Fruit fly (Drosophila melanogaster): ENCODE data around the gene Tdrd3.

Tdrd3 gene

DNA sequence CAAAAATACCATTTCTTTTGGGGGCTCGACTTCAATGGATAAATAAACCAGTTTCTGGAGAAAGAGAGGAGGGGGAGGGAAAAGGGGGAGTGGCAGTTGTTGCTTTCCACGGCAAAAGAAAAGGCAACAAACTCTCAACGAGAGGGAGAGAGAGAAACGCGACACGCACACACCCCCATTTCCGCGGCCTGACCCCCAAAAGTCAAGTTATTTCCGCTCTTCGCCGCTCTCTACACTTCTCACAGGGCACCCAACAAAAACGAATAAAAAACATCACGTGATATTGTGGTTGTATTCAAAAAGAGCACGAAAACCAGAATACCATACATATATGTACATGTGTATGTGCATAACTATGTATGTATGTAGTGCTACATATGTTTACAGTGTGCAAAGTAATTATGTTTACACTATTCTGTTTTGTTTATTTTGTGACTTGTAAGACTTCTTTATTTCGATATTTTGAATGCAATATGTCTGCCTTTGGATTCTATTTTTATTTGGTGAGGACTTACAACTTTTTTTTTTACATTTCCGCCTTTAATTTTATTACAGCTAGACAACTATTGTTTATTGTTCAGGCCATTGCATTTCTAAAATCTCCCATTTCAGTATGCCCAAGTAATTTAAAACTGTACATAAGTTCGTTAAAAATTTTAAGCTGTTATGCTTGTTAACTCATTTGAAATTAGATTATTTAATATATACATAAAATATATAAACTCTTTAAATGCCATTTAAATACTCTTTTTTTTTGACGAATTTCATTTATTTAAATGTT, 5.3 kb upstream of the Tdrd3 start (continued):
- peak; percentile 54 for TF ChIP-seq vvl (GFP tag; IDR thresholded peaks at IDR 0.05)
- no peak for TF ChIP-seq CG17802 (tag; optimal IDR thresholded peaks at IDR 0.05)
- TF ChIP-seq CoRest (tag; optimal IDR thresholded peaks at IDR 0.05), result peak; percentile 87
- TF ChIP-seq CG10462 (GFP tag; optimal IDR thresholded peaks at IDR 0.05), result peak; percentile 21
- peak; percentile 51 for TF ChIP-seq luna (GFP tag; optimal IDR thresholded peaks at IDR 0.05)
- no peak for TF ChIP-seq ssp (GFP tag; IDR thresholded peaks at IDR 0.05)
- TF ChIP-seq HLH54F (GFP tag; optimal IDR thresholded peaks at IDR 0.05), result peak; percentile 25
- TF ChIP-seq CG11695 (GFP tag; IDR thresholded peaks at IDR 0.05), result 0 out of 3 replicates have a peak, but pooled peaks have one; percentile 39
- no peak for TF ChIP-seq dati (GFP tag; IDR thresholded peaks at IDR 0.05)
- peak; percentile 58 for TF ChIP-seq Hsf (GFP tag; optimal IDR thresholded peaks at IDR 0.05)
- TF ChIP-seq CG14667 (GFP tag; IDR thresholded peaks at IDR 0.05), result no peak
- peak; percentile 74 for TF ChIP-seq fd64A (GFP tag; optimal IDR thresholded peaks at IDR 0.05)
- peak; percentile 63 for TF ChIP-seq CG1603 (tag; optimal IDR thresholded peaks at IDR 0.05)
- peak in 1 of 2 experiments; percentile 54 for TF ChIP-seq insv (GFP tag; optimal IDR thresholded peaks at IDR 0.05)
- TF ChIP-seq ranshi (GFP tag; IDR thresholded peaks at IDR 0.05), result no peak
- TF ChIP-seq Xrp1 (GFP tag; IDR thresholded peaks at IDR 0.05), result peak; percentile 73
- peak; percentile 72 for TF ChIP-seq CG6683 (GFP tag; optimal IDR thresholded peaks at IDR 0.05)
- TF ChIP-seq Ada2b (GFP tag; IDR thresholded peaks at IDR 0.05), result peak; percentile 52
- no peak for TF ChIP-seq CG16813 (GFP tag; IDR thresholded peaks at IDR 0.05; ENCODE audit: partially characterized antibody)
- no peak for TF ChIP-seq ash1 (GFP tag; optimal IDR thresholded peaks at IDR 0.05)
- no peak for TF ChIP-seq Usf (GFP tag; optimal IDR thresholded peaks at IDR 0.05)
- peak; percentile 32 for TF ChIP-seq Fer3 (tag; optimal IDR thresholded peaks at IDR 0.05)
- peak; percentile 27 to 33 for TF ChIP-seq Pdp1 (GFP tag; optimal IDR thresholded peaks at IDR 0.05)
- peak; percentile 55; the same call in 1 of the 2 replicates for TF ChIP-seq CG10366 (GFP tag; IDR thresholded peaks at IDR 0.05)
- peak; percentile 73 for TF ChIP-seq CG10979 (tag; optimal IDR thresholded peaks at IDR 0.05)
- peak; percentile 16 for TF ChIP-seq ac (GFP tag; optimal IDR thresholded peaks at IDR 0.05)
- no peak for TF ChIP-seq CG17912 (GFP tag; optimal IDR thresholded peaks at IDR 0.05)
- TF ChIP-seq Ets97D (GFP tag; optimal IDR thresholded peaks at IDR 0.05), result peak; percentile 14
- TF ChIP-seq schlank (tag; optimal IDR thresholded peaks at IDR 0.05), result peak; percentile 8
- no peak for TF ChIP-seq repo (GFP tag; optimal IDR thresholded peaks at IDR 0.05)
- TF ChIP-seq ro (GFP tag; IDR thresholded peaks at IDR 0.05), result no peak
- no peak for TF ChIP-seq Gug (GFP tag; IDR thresholded peaks at IDR 0.05)
- peak; percentile 46; the same call in 1 of the 2 replicates for TF ChIP-seq lmd (GFP tag; IDR thresholded peaks at IDR 0.05)
- TF ChIP-seq CG32532 (GFP tag; IDR thresholded peaks at IDR 0.05), result peak; percentile 33; the same call in 1 of the 2 replicates
- peak; percentile 32 for TF ChIP-seq CG11247 (GFP tag; IDR thresholded peaks at IDR 0.05)
- no peak for TF ChIP-seq Ets65A (GFP tag)
- TF ChIP-seq phol (tag; optimal IDR thresholded peaks at IDR 0.05), result peak; percentile 81
- no peak for TF ChIP-seq Hmx (GFP tag; optimal IDR thresholded peaks at IDR 0.05)
- TF ChIP-seq CG6791 (GFP tag; IDR thresholded peaks at IDR 0.05; ENCODE audit: partially characterized antibody), result no peak
- peak; percentile 57 for TF ChIP-seq BtbVII (GFP tag; optimal IDR thresholded peaks at IDR 0.05)
- TF ChIP-seq ken (GFP tag; IDR thresholded peaks at IDR 0.05), result peak; percentile 52; the same call in 1 of the 3 replicates
- TF ChIP-seq HHEX (GFP tag; optimal IDR thresholded peaks at IDR 0.05), result peak; percentile 65
- TF ChIP-seq Lpt (GFP tag; optimal IDR thresholded peaks at IDR 0.05), result no peak
- no peak for TF ChIP-seq CG14860 (GFP tag; IDR thresholded peaks at IDR 0.05; ENCODE audit: partially characterized antibody)
- TF ChIP-seq Dbx (GFP tag; IDR thresholded peaks at IDR 0.05), result peak; percentile 37; the same call in 1 of the 3 replicates
- peak; percentile 22 for TF ChIP-seq pnt (GFP tag; optimal IDR thresholded peaks at IDR 0.05)
- TF ChIP-seq CG2129 (GFP tag; IDR thresholded peaks at IDR 0.05; ENCODE audit: partially characterized antibody), result no peak
- TF ChIP-seq scrt (GFP tag; optimal IDR thresholded peaks at IDR 0.05), result peak; percentile 97
- no peak for TF ChIP-seq jigr1 (GFP tag; IDR thresholded peaks at IDR 0.05)
